Fruit fly (Drosophila melanogaster) whole organism, embryonic: ENCODE results near the gene Bet5.

Experiments used
- Adf1 ChIP-seq: fragments of 200-800 bp; sonication (Bioruptor generic); IDR thresholded peaks from 2 replicates; pipeline ENCODE4 v1.3.6; 2022; ENCODE audit warnings: missing biosample characterization, missing genetic modification characterization
- Aef1 ChIP-seq: fragments of 200-800 bp; sonication (Bioruptor generic); IDR thresholded peaks from 3 replicates; pipeline ENCODE4 v1.3.6; 2022; ENCODE audit warnings: missing biosample characterization, missing genetic modification characterization
- BEAF-32 ChIP-seq: fragments of 200-800 bp; sonication (Bioruptor generic); optimal IDR thresholded peaks from 3 replicates; lab custom pipeline; 2017; ENCODE audit warnings: missing biosample characterization, missing genetic modification characterization, mild to moderate bottlenecking, moderate library complexity, missing genetic modification reagents
- CG10147 ChIP-seq: fragments of 200-800 bp; sonication (Bioruptor generic); optimal IDR thresholded peaks from 2 replicates; lab custom pipeline; 2019; ENCODE audit warnings: missing biosample characterization, mild to moderate bottlenecking, missing genetic modification characterization, moderate library complexity
- CG11456 ChIP-seq: fragments of 200-800 bp; sonication (Bioruptor generic); IDR thresholded peaks from 3 replicates; pipeline ENCODE4 v1.3.6; 2022; ENCODE audit warnings: missing biosample characterization, missing genetic modification characterization
- CG12744 ChIP-seq: fragments of 200-800 bp; sonication (Bioruptor generic); optimal IDR thresholded peaks from 2 replicates; lab custom pipeline; 2016; ENCODE audit warnings: missing biosample characterization, missing genetic modification characterization
- CG13424 ChIP-seq: fragments of 200-800 bp; sonication (Bioruptor generic); optimal IDR thresholded peaks from 2 replicates; lab custom pipeline; 2019; ENCODE audit warnings: missing biosample characterization, mild to moderate bottlenecking, missing genetic modification characterization, moderate library complexity
- CG15696 ChIP-seq: fragments of 200-800 bp; sonication (Bioruptor generic); optimal IDR thresholded peaks from 2 replicates; lab custom pipeline; 2019; ENCODE audit warnings: missing biosample characterization, mild to moderate bottlenecking, missing genetic modification characterization, moderate library complexity
- CG16779 ChIP-seq: fragments of 200-800 bp; sonication (Bioruptor generic); IDR thresholded peaks from 2 replicates; pipeline ENCODE4 v1.3.6; 2022; ENCODE audit warnings: missing biosample characterization, missing genetic modification characterization
- CG2712 ChIP-seq: fragments of 200-800 bp; optimal IDR thresholded peaks from 3 replicates; lab custom pipeline; 2019; ENCODE audit warnings: missing biosample characterization, mild to moderate bottlenecking, missing genetic modification characterization, moderate library complexity
- CG30403 ChIP-seq: fragments of 200-800 bp; sonication (Bioruptor generic); optimal IDR thresholded peaks from 3 replicates; lab custom pipeline; 2016; ENCODE audit warnings: missing biosample characterization, missing genetic modification characterization
- CG31388 ChIP-seq: fragments of 200-800 bp; sonication (Bioruptor generic); optimal IDR thresholded peaks from 2 replicates; lab custom pipeline; 2016; ENCODE audit warnings: missing biosample characterization, missing genetic modification characterization
- CG3281 ChIP-seq: fragments of 200-800 bp; sonication (Bioruptor generic); optimal IDR thresholded peaks from 3 replicates; lab custom pipeline; 2017; ENCODE audit warnings: missing biosample characterization, mild to moderate bottlenecking, missing genetic modification characterization
- CG34376 ChIP-seq: fragments of 200-800 bp; sonication (Bioruptor generic); optimal IDR thresholded peaks from 2 replicates; lab custom pipeline; 2018; ENCODE audit warnings: missing biosample characterization, mild to moderate bottlenecking, missing genetic modification characterization
- CG34422 ChIP-seq: fragments of 200-800 bp; sonication (Bioruptor generic); IDR thresholded peaks from 3 replicates; pipeline ENCODE4 v1.3.6; 2022; ENCODE audit warnings: missing biosample characterization, missing genetic modification characterization
- CG4360 ChIP-seq: fragments of 200-800 bp; sonication (Bioruptor generic); IDR thresholded peaks from 2 replicates; pipeline ENCODE4 v1.3.6; 2022; ENCODE audit warnings: missing biosample characterization, missing genetic modification characterization
- CG4617 ChIP-seq: fragments of 200-800 bp; sonication (Bioruptor generic); optimal IDR thresholded peaks from 3 replicates; lab custom pipeline; 2016; ENCODE audit warnings: missing biosample characterization, missing genetic modification characterization, borderline replicate concordance
- CG6654 ChIP-seq: fragments of 200-800 bp; sonication (Bioruptor generic); optimal IDR thresholded peaks from 2 replicates; lab custom pipeline; 2017; ENCODE audit warnings: missing biosample characterization, mild to moderate bottlenecking, missing genetic modification characterization
- CG7357 ChIP-seq: fragments of 200-800 bp; sonication (Bioruptor generic); IDR thresholded peaks from 3 replicates; pipeline ENCODE4 v1.3.6; 2022; ENCODE audit warnings: missing biosample characterization, missing genetic modification characterization
- Dad ChIP-seq: fragments of 200-800 bp; sonication (Bioruptor generic); optimal IDR thresholded peaks from 3 replicates; lab custom pipeline; 2016; ENCODE audit warnings: missing biosample characterization, missing genetic modification characterization
- Dbx ChIP-seq: fragments of 200-800 bp; sonication (Bioruptor generic); IDR thresholded peaks from 3 replicates; pipeline ENCODE4 v1.3.6; 2022; ENCODE audit warnings: missing biosample characterization, missing genetic modification characterization
- Dip3 ChIP-seq: fragments of 200-800 bp; sonication (Bioruptor generic); optimal IDR thresholded peaks from 3 replicates; lab custom pipeline; 2016; ENCODE audit warnings: missing biosample characterization, missing genetic modification characterization
- Eip74EF ChIP-seq, 2 experiments: fragments of 200-800 bp in 1 of 2; fragments of >200 bp in 1 of 2; sonication (Bioruptor generic) in 1 of 2; optimal IDR thresholded peaks; 2 replicates each; lab custom pipeline; 2017 to 2019; ENCODE audit warnings: missing biosample characterization in 2 of 2, missing genetic modification characterization in 2 of 2, mild to moderate bottlenecking in 1 of 2, moderate library complexity in 1 of 2
- Fer3 ChIP-seq: fragments of 200-800 bp; sonication (Bioruptor generic); optimal IDR thresholded peaks from 2 replicates; lab custom pipeline; 2018; ENCODE audit warnings: missing biosample characterization, mild to moderate bottlenecking, missing genetic modification characterization, moderate library complexity
- Gug ChIP-seq: fragments of 200-800 bp; sonication (Bioruptor generic); IDR thresholded peaks from 4 replicates; pipeline ENCODE4 v1.3.6; 2022; ENCODE audit warnings: missing biosample characterization, missing genetic modification characterization
- HHEX ChIP-seq: fragments of 200-800 bp; sonication (Bioruptor generic); optimal IDR thresholded peaks from 3 replicates; lab custom pipeline; 2017; ENCODE audit warnings: missing biosample characterization, mild to moderate bottlenecking, missing genetic modification characterization, missing genetic modification reagents
- HLH54F ChIP-seq: fragments of 200-800 bp; sonication (Bioruptor generic); optimal IDR thresholded peaks from 3 replicates; lab custom pipeline; 2016; ENCODE audit warnings: missing biosample characterization, missing genetic modification characterization
- HmgD ChIP-seq: fragments of 200-800 bp; sonication (Bioruptor generic); optimal IDR thresholded peaks from 3 replicates; lab custom pipeline; 2016; ENCODE audit warnings: missing biosample characterization, missing genetic modification characterization
- Lhr ChIP-seq: fragments of 200-800 bp; sonication (Bioruptor generic); optimal IDR thresholded peaks from 3 replicates; lab custom pipeline; 2017; ENCODE audit warnings: mild to moderate bottlenecking, missing biosample characterization, missing genetic modification reagents, missing genetic modification characterization
- Nf-YA ChIP-seq: fragments of 200-800 bp; sonication (Bioruptor generic); IDR thresholded peaks from 2 replicates; pipeline ENCODE4 v1.3.6; 2022; ENCODE audit warnings: missing biosample characterization, missing genetic modification characterization
- aop ChIP-seq: fragments of 200-800 bp; sonication (Bioruptor generic); IDR thresholded peaks from 2 replicates; pipeline ENCODE4 v1.3.6; 2022; ENCODE audit warnings: missing biosample characterization, missing genetic modification characterization
- ato ChIP-seq: fragments of 200-800 bp; sonication (Bioruptor generic); IDR thresholded peaks from 2 replicates; pipeline ENCODE4 v1.3.6; 2022; ENCODE audit warnings: missing biosample characterization, missing genetic modification characterization; ENCODE audit not compliant: partially characterized antibody
- cad ChIP-seq: fragments of >200 bp; optimal IDR thresholded peaks from 2 replicates; lab custom pipeline; 2017; ENCODE audit warnings: missing biosample characterization, missing genetic modification characterization
- crol ChIP-seq: fragments of 200-800 bp; sonication (Bioruptor generic); IDR thresholded peaks from 2 replicates; pipeline ENCODE4 v1.3.6; 2022; ENCODE audit warnings: missing biosample characterization, missing genetic modification characterization
- emc ChIP-seq: fragments of 200-800 bp; sonication (Bioruptor generic); optimal IDR thresholded peaks from 2 replicates; lab custom pipeline; 2016; ENCODE audit warnings: missing biosample characterization, missing genetic modification characterization
- fu2 ChIP-seq: fragments of 200-800 bp; sonication (Bioruptor generic); optimal IDR thresholded peaks from 2 replicates; lab custom pipeline; 2016; ENCODE audit warnings: missing biosample characterization, missing genetic modification characterization
- gsb-n ChIP-seq: fragments of 200-800 bp; sonication (Bioruptor generic); optimal IDR thresholded peaks from 3 replicates; lab custom pipeline; 2018; ENCODE audit warnings: missing biosample characterization, mild to moderate bottlenecking, missing genetic modification characterization
- klu ChIP-seq: fragments of 200-800 bp; sonication (Bioruptor generic); IDR thresholded peaks from 2 replicates; pipeline ENCODE4 v1.3.6; 2022; ENCODE audit warnings: missing biosample characterization, missing genetic modification characterization
- lab ChIP-seq: fragments of 200-800 bp; sonication (Bioruptor generic); optimal IDR thresholded peaks from 3 replicates; lab custom pipeline; 2017; ENCODE audit warnings: missing biosample characterization, missing genetic modification characterization, mild to moderate bottlenecking, moderate library complexity, missing genetic modification reagents
- nerfin-1 ChIP-seq: fragments of 200-800 bp; sonication (Bioruptor generic); optimal IDR thresholded peaks from 3 replicates; lab custom pipeline; 2019; ENCODE audit warnings: missing biosample characterization, mild to moderate bottlenecking, missing genetic modification characterization, moderate library complexity
- p53 ChIP-seq: fragments of 200-800 bp; sonication (Bioruptor generic); optimal IDR thresholded peaks from 2 replicates; lab custom pipeline; 2016; ENCODE audit warnings: missing biosample characterization, missing genetic modification characterization
- peb ChIP-seq: fragments of 200-800 bp; sonication (Bioruptor generic); IDR thresholded peaks from 2 replicates; pipeline ENCODE4 v1.3.6; 2022; ENCODE audit warnings: missing biosample characterization, missing genetic modification characterization
- pho ChIP-seq: fragments of 200-800 bp; sonication (Bioruptor generic); optimal IDR thresholded peaks from 2 replicates; lab custom pipeline; 2016; ENCODE audit warnings: missing biosample characterization, missing genetic modification characterization
- pita ChIP-seq: fragments of 200-800 bp; sonication (Bioruptor generic); optimal IDR thresholded peaks from 2 replicates; lab custom pipeline; 2017; ENCODE audit warnings: missing biosample characterization, mild to moderate bottlenecking, missing genetic modification characterization
- ranshi ChIP-seq: fragments of 200-800 bp; sonication (Bioruptor generic); IDR thresholded peaks from 2 replicates; pipeline ENCODE4 v1.3.6; 2022; ENCODE audit warnings: missing biosample characterization, missing genetic modification characterization
- run ChIP-seq: fragments of 200-800 bp; sonication (Bioruptor generic); optimal IDR thresholded peaks from 3 replicates; lab custom pipeline; 2018; ENCODE audit warnings: missing biosample characterization, mild to moderate bottlenecking, missing genetic modification characterization
- sim ChIP-seq: fragments of 200-800 bp; sonication (Bioruptor generic); IDR thresholded peaks from 2 replicates; pipeline ENCODE4 v1.3.6; 2022; ENCODE audit warnings: missing biosample characterization, missing genetic modification characterization
- tap ChIP-seq: fragments of 200-800 bp; optimal IDR thresholded peaks from 3 replicates; lab custom pipeline; 2019; ENCODE audit warnings: missing biosample characterization, mild to moderate bottlenecking, missing genetic modification characterization, moderate library complexity
- tgo ChIP-seq: fragments of 200-800 bp; sonication (Bioruptor generic); IDR thresholded peaks from 3 replicates; pipeline ENCODE4 v1.3.6; 2022; ENCODE audit warnings: missing biosample characterization, missing genetic modification characterization
- tll ChIP-seq, 2 experiments: fragments of 200-800 bp in 1 of 2; fragments of >200 bp in 1 of 2; sonication (Bioruptor generic) in 1 of 2; optimal IDR thresholded peaks; 2 replicates each; lab custom pipeline; 2017 to 2019; ENCODE audit warnings: missing biosample characterization in 2 of 2, missing genetic modification characterization in 2 of 2, mild to moderate bottlenecking in 1 of 2, moderate library complexity in 1 of 2
- unpg ChIP-seq: fragments of 200-800 bp; sonication (Bioruptor generic); optimal IDR thresholded peaks from 3 replicates; lab custom pipeline; 2018; ENCODE audit warnings: missing biosample characterization, mild to moderate bottlenecking, missing genetic modification characterization, moderate library complexity

Gene Bet5

dm6 chr3R:30195606-30196049, 15.6 kb downstream of the Bet5 start (continued):
- TF ChIP-seq gsb-n (tag; lab: Kevin White, UChicago), result no peak
- peak; percentile 59; the same call in 2 of the 3 replicates for TF ChIP-seq CG34422 (GFP tag; lab: Robert Waterston, UW)
- peak; percentile 36 for TF ChIP-seq CG30403
- peak; percentile 12 for TF ChIP-seq nerfin-1
- TF ChIP-seq lab, result peak; percentile 76
- no peak for TF ChIP-seq ranshi (GFP tag; lab: Robert Waterston, UW)
- no peak for TF ChIP-seq klu (GFP tag; lab: Robert Waterston, UW)
- TF ChIP-seq CG15696, result no peak
- 0 out of 2 replicates have a peak, but pooled peaks have one; percentile 27 for TF ChIP-seq Nf-YA
- peak; percentile 14 for TF ChIP-seq Dip3
- TF ChIP-seq tap (tag; lab: Kevin White, UChicago), result no peak
- TF ChIP-seq tll (GFP tag; optimal IDR thresholded peaks at IDR 0.05; lab: Kevin White, UChicago), result no peak
- TF ChIP-seq cad (GFP tag; lab: Kevin White, UChicago), result no peak
- TF ChIP-seq tgo (GFP tag; lab: Robert Waterston, UW), result peak; percentile 52
- no peak for TF ChIP-seq unpg (GFP tag; lab: Kevin White, UChicago)
- peak; percentile 56 for TF ChIP-seq pita (GFP tag; lab: Kevin White, UChicago)
- no peak; the same call in 1 of the 2 replicates for TF ChIP-seq CG4360 (GFP tag; lab: Robert Waterston, UW)
- peak; percentile 53 for TF ChIP-seq CG13424 (tag; lab: Kevin White, UChicago)
- peak; percentile 59; the same call in 2 of the 4 replicates for TF ChIP-seq Gug (GFP tag; lab: Robert Waterston, UW)
- TF ChIP-seq crol, result no peak
- TF ChIP-seq aop (GFP tag; lab: Robert Waterston, UW), result no peak
- TF ChIP-seq HmgD, result peak; percentile 33
- TF ChIP-seq CG31388 (GFP tag; lab: Kevin White, UChicago), result no peak
- TF ChIP-seq Aef1 (GFP tag; lab: Robert Waterston, UW), result no peak
- 0 out of 2 replicates have a peak, but pooled peaks have one; percentile 17 for TF ChIP-seq peb (GFP tag; lab: Robert Waterston, UW)
- no peak for TF ChIP-seq Dad (GFP tag; lab: Kevin White, UChicago)
- peak; percentile 48 for TF ChIP-seq pho
- TF ChIP-seq Eip74EF (GFP tag; optimal IDR thresholded peaks at IDR 0.05; lab: Kevin White, UChicago), result no peak
- no peak for TF ChIP-seq run
- peak; percentile 57 for TF ChIP-seq CG3281
- TF ChIP-seq CG34376 (GFP tag; lab: Kevin White, UChicago), result peak; percentile 31
- peak; percentile 20 for TF ChIP-seq Lhr
- TF ChIP-seq CG7357 (GFP tag; lab: Robert Waterston, UW), result no peak
- TF ChIP-seq CG4617 (GFP tag; lab: Kevin White, UChicago), result no peak
- TF ChIP-seq CG2712 (tag; lab: Kevin White, UChicago), result peak; percentile 25
- TF ChIP-seq Adf1 (GFP tag; lab: Robert Waterston, UW), result peak; percentile 47
- peak; percentile 14 for TF ChIP-seq HHEX (GFP tag; lab: Kevin White, UChicago)
- peak; percentile 41 for TF ChIP-seq CG10147 (GFP tag; lab: Kevin White, UChicago)
- TF ChIP-seq CG16779, result peak; percentile 71
- TF ChIP-seq Fer3 (tag; lab: Kevin White, UChicago), result peak; percentile 14
- peak; percentile 60 for TF ChIP-seq HLH54F
- TF ChIP-seq BEAF-32 (GFP tag; lab: Kevin White, UChicago), result no peak
- TF ChIP-seq CG11456 (GFP tag; lab: Robert Waterston, UW), result peak; percentile 83
- peak; percentile 2 for TF ChIP-seq CG12744 (GFP tag; lab: Kevin White, UChicago)
- TF ChIP-seq Dbx (GFP tag; lab: Robert Waterston, UW), result peak; percentile 71; the same call in 2 of the 3 replicates
- 0 out of 2 replicates have a peak, but pooled peaks have one; percentile 10 for TF ChIP-seq ato (GFP tag; lab: Robert Waterston, UW)
- no peak for TF ChIP-seq emc (GFP tag; lab: Kevin White, UChicago)
- TF ChIP-seq CG6654 (GFP tag; lab: Kevin White, UChicago), result no peak
- TF ChIP-seq sim, result no peak
- TF ChIP-seq p53, result no peak
- TF ChIP-seq fu2 (GFP tag; lab: Kevin White, UChicago), result peak; percentile 47
